Fruit fly (Drosophila melanogaster) whole organism, embryonic: ENCODE measurements around the gene CG43072.

Source experiments
- Adf1 ChIP-seq: fragments of 200-800 bp; sonication (Bioruptor generic); IDR thresholded peaks from 2 replicates; pipeline ENCODE4 v1.3.6; 2022; ENCODE audit warnings: missing biosample characterization, missing genetic modification characterization
- B-H1 ChIP-seq: fragments of 200-800 bp; sonication (Bioruptor generic); IDR thresholded peaks from 3 replicates; pipeline ENCODE4 v1.3.6; 2022; ENCODE audit warnings: missing biosample characterization, missing genetic modification characterization
- CG1024 ChIP-seq: fragments of 200-800 bp; sonication (Bioruptor generic); IDR thresholded peaks from 2 replicates; pipeline ENCODE4 v1.3.6; 2022; ENCODE audit warnings: missing biosample characterization, missing genetic modification characterization
- CG10321 ChIP-seq: fragments of 200-800 bp; sonication (Bioruptor generic); IDR thresholded peaks from 2 replicates; pipeline ENCODE4 v1.3.6; 2022; ENCODE audit warnings: missing biosample characterization, missing genetic modification characterization
- CG10366 ChIP-seq: fragments of 200-800 bp; sonication (Bioruptor generic); IDR thresholded peaks from 2 replicates; pipeline ENCODE4 v1.3.6; 2022; ENCODE audit warnings: missing biosample characterization, missing genetic modification characterization
- CG12155 ChIP-seq: fragments of 200-800 bp; sonication (Bioruptor generic); optimal IDR thresholded peaks from 3 replicates; lab custom pipeline; 2016; ENCODE audit warnings: missing biosample characterization, missing genetic modification characterization
- CG17385 ChIP-seq: fragments of 200-800 bp; sonication (Bioruptor generic); optimal IDR thresholded peaks from 3 replicates; lab custom pipeline; 2018; ENCODE audit warnings: missing biosample characterization, mild to moderate bottlenecking, missing genetic modification characterization
- CG3163 ChIP-seq: fragments of 200-800 bp; sonication (Bioruptor generic); optimal IDR thresholded peaks from 3 replicates; lab custom pipeline; 2016; ENCODE audit warnings: missing biosample characterization, missing genetic modification characterization
- CG34224 ChIP-seq: fragments of 200-800 bp; sonication (Bioruptor generic); IDR thresholded peaks from 3 replicates; pipeline ENCODE4 v1.3.6; 2022; ENCODE audit warnings: missing biosample characterization, missing genetic modification characterization; ENCODE audit not compliant: partially characterized antibody
- CG34422 ChIP-seq: fragments of 200-800 bp; sonication (Bioruptor generic); IDR thresholded peaks from 3 replicates; pipeline ENCODE4 v1.3.6; 2022; ENCODE audit warnings: missing biosample characterization, missing genetic modification characterization
- CG3847 ChIP-seq: fragments of 200-800 bp; sonication (Bioruptor generic); IDR thresholded peaks from 2 replicates; pipeline ENCODE4 v1.3.6; 2022; ENCODE audit warnings: missing biosample characterization, missing genetic modification characterization
- CG4360 ChIP-seq: fragments of 200-800 bp; sonication (Bioruptor generic); IDR thresholded peaks from 2 replicates; pipeline ENCODE4 v1.3.6; 2022; ENCODE audit warnings: missing biosample characterization, missing genetic modification characterization
- CoRest ChIP-seq: fragments of 200-800 bp; sonication (Bioruptor generic); optimal IDR thresholded peaks from 3 replicates; lab custom pipeline; 2018; ENCODE audit warnings: missing biosample characterization, mild to moderate bottlenecking, missing genetic modification characterization, moderate library complexity
- Dll ChIP-seq: fragments of 200-800 bp; sonication (Bioruptor generic); IDR thresholded peaks from 4 replicates; pipeline ENCODE4 v1.3.6; 2022; ENCODE audit warnings: missing biosample characterization, missing genetic modification characterization; ENCODE audit not compliant: partially characterized antibody
- Dref ChIP-seq: fragments of 200-800 bp; sonication (Bioruptor generic); IDR thresholded peaks from 2 replicates; pipeline ENCODE4 v1.3.6; 2022; ENCODE audit warnings: missing biosample characterization, missing genetic modification characterization
- Drgx ChIP-seq: fragments of 200-800 bp; sonication (Bioruptor generic); IDR thresholded peaks from 2 replicates; pipeline ENCODE4 v1.3.6; 2022; ENCODE audit warnings: missing biosample characterization, missing genetic modification characterization
- Hr51 ChIP-seq, 2 experiments: fragments of 200-800 bp; sonication (Bioruptor generic); optimal IDR thresholded peaks; 2 replicates in 1 of 2; 3 replicates in 1 of 2; lab custom pipeline; 2016 to 2018; ENCODE audit warnings: missing biosample characterization in 2 of 2, missing genetic modification characterization in 2 of 2, mild to moderate bottlenecking in 1 of 2, moderate library complexity in 1 of 2
- Med ChIP-seq: fragments of 200-800 bp; sonication (Bioruptor generic); peaks from one replicate; lab custom pipeline; 2016; ENCODE audit warnings: missing biosample characterization, missing genetic modification characterization, mild to moderate bottlenecking, inconsistent platforms, moderate library complexity
- NC2α ChIP-seq: fragments of 200-800 bp; sonication (Bioruptor generic); optimal IDR thresholded peaks from 2 replicates; lab custom pipeline; 2016; ENCODE audit warnings: missing biosample characterization, missing genetic modification characterization
- Ptx1 ChIP-seq: fragments of 200-800 bp; sonication (Bioruptor generic); IDR thresholded peaks from 2 replicates; pipeline ENCODE4 v1.3.6; 2022; ENCODE audit warnings: missing biosample characterization, missing genetic modification characterization
- Trl ChIP-seq, 3 experiments: fragments of >200 bp in 2 of 3; fragments of 200-800 bp in 1 of 3; sonication (Bioruptor generic) in 1 of 3; optimal IDR thresholded peaks; 2 replicates in 1 of 3; 3 replicates in 2 of 3; lab custom pipeline; 2016 to 2017; ENCODE audit warnings: missing biosample characterization in 1 of 3, missing genetic modification characterization in 1 of 3
- Xrp1 ChIP-seq: fragments of 200-800 bp; sonication (Bioruptor generic); IDR thresholded peaks from 2 replicates; pipeline ENCODE4 v1.3.6; 2022; ENCODE audit warnings: missing biosample characterization, missing genetic modification characterization
- ara ChIP-seq: fragments of 200-800 bp; sonication (Bioruptor generic); IDR thresholded peaks from 2 replicates; pipeline ENCODE4 v1.3.6; 2022; ENCODE audit warnings: missing biosample characterization, missing genetic modification characterization
- bcd ChIP-seq: fragments of 200-800 bp; sonication (Bioruptor generic); optimal IDR thresholded peaks from 2 replicates; lab custom pipeline; 2017; ENCODE audit warnings: missing biosample characterization, mild to moderate bottlenecking, missing genetic modification characterization
- cg ChIP-seq: fragments of 200-800 bp; sonication (Bioruptor generic); optimal IDR thresholded peaks from 3 replicates; lab custom pipeline; 2019; ENCODE audit warnings: missing biosample characterization, mild to moderate bottlenecking, missing genetic modification characterization, moderate library complexity
- crol ChIP-seq: fragments of 200-800 bp; sonication (Bioruptor generic); IDR thresholded peaks from 2 replicates; pipeline ENCODE4 v1.3.6; 2022; ENCODE audit warnings: missing biosample characterization, missing genetic modification characterization
- cwo ChIP-seq: fragments of 200-800 bp; sonication (Bioruptor generic); optimal IDR thresholded peaks from 3 replicates; lab custom pipeline; 2017; ENCODE audit warnings: missing biosample characterization, missing genetic modification characterization, mild to moderate bottlenecking, moderate library complexity, missing genetic modification reagents
- grau ChIP-seq: fragments of 200-800 bp; optimal IDR thresholded peaks from 3 replicates; lab custom pipeline; 2019; ENCODE audit warnings: missing biosample characterization, mild to moderate bottlenecking, missing genetic modification characterization, moderate library complexity
- gro ChIP-seq: fragments of 200-800 bp; sonication (Bioruptor generic); optimal IDR thresholded peaks from 2 replicates; lab custom pipeline; 2016; ENCODE audit warnings: missing biosample characterization, missing genetic modification characterization
- hb ChIP-seq: fragments of 200-800 bp; sonication (Bioruptor generic); IDR thresholded peaks from 3 replicates; pipeline ENCODE4 v1.3.6; 2022; ENCODE audit warnings: missing biosample characterization, missing genetic modification characterization; ENCODE audit not compliant: partially characterized antibody
- hbn ChIP-seq: fragments of 200-800 bp; sonication (Bioruptor generic); IDR thresholded peaks from 2 replicates; pipeline ENCODE4 v1.3.6; 2022; ENCODE audit warnings: missing biosample characterization, missing genetic modification characterization; ENCODE audit not compliant: partially characterized antibody
- kni ChIP-seq: fragments of 200-800 bp; sonication (Bioruptor generic); optimal IDR thresholded peaks from 3 replicates; lab custom pipeline; 2017; ENCODE audit warnings: mild to moderate bottlenecking, missing biosample characterization, missing genetic modification reagents, missing genetic modification characterization
- lola ChIP-seq, 3 experiments: fragments of >200 bp in 2 of 3; fragments of 200-800 bp in 1 of 3; sonication (Bioruptor generic) in 1 of 3; optimal IDR thresholded peaks; 2 replicates each; lab custom pipeline; 2017 to 2019; ENCODE audit warnings: missing biosample characterization in 3 of 3, missing genetic modification characterization in 3 of 3, mild to moderate bottlenecking in 1 of 3, moderate library complexity in 1 of 3
- oc ChIP-seq: fragments of 200-800 bp; sonication (Bioruptor generic); optimal IDR thresholded peaks from 2 replicates; lab custom pipeline; 2018; ENCODE audit warnings: missing biosample characterization, mild to moderate bottlenecking, missing genetic modification characterization, moderate library complexity
- pnt ChIP-seq: fragments of 200-800 bp; sonication (Bioruptor generic); optimal IDR thresholded peaks from 3 replicates; lab custom pipeline; 2016; ENCODE audit warnings: missing biosample characterization, missing genetic modification characterization
- pros ChIP-seq: fragments of 200-800 bp; sonication (Bioruptor generic); optimal IDR thresholded peaks from 3 replicates; lab custom pipeline; 2019; ENCODE audit warnings: missing biosample characterization, mild to moderate bottlenecking, missing genetic modification characterization, moderate library complexity
- psq ChIP-seq: fragments of 200-800 bp; sonication (Bioruptor generic); optimal IDR thresholded peaks from 2 replicates; lab custom pipeline; 2017; ENCODE audit warnings: missing biosample characterization, missing genetic modification characterization
- sc ChIP-seq, 3 experiments: fragments of >200 bp in 2 of 3; fragments of 200-800 bp in 1 of 3; sonication (Bioruptor generic) in 1 of 3; optimal IDR thresholded peaks; 2 replicates in 2 of 3; 3 replicates in 1 of 3; lab custom pipeline; 2017; ENCODE audit warnings: mild to moderate bottlenecking in 1 of 3, missing biosample characterization in 1 of 3, missing genetic modification characterization in 1 of 3, missing genetic modification reagents in 1 of 3
- sd ChIP-seq: fragments of 200-800 bp; sonication (Bioruptor generic); optimal IDR thresholded peaks from 3 replicates; lab custom pipeline; 2018; ENCODE audit warnings: missing biosample characterization, mild to moderate bottlenecking, missing genetic modification characterization, moderate library complexity
- sens ChIP-seq: fragments of 200-800 bp; sonication (Bioruptor generic); peaks from one replicate; lab custom pipeline; 2016; ENCODE audit warnings: missing biosample characterization, missing genetic modification characterization
- wdn ChIP-seq: fragments of 200-800 bp; sonication (Bioruptor generic); IDR thresholded peaks from 2 replicates; pipeline ENCODE4 v1.3.6; 2022; ENCODE audit warnings: missing biosample characterization, missing genetic modification characterization
- zen ChIP-seq: fragments of 200-800 bp; sonication (Bioruptor generic); optimal IDR thresholded peaks from 3 replicates; lab custom pipeline; 2018; ENCODE audit warnings: missing biosample characterization, mild to moderate bottlenecking, missing genetic modification characterization, moderate library complexity
- zen2 ChIP-seq: fragments of 200-800 bp; sonication (Bioruptor generic); IDR thresholded peaks from 3 replicates; pipeline ENCODE4 v1.3.6; 2022; ENCODE audit warnings: missing biosample characterization, missing genetic modification characterization; ENCODE audit not compliant: partially characterized antibody

CG43072 gene

DNA sequence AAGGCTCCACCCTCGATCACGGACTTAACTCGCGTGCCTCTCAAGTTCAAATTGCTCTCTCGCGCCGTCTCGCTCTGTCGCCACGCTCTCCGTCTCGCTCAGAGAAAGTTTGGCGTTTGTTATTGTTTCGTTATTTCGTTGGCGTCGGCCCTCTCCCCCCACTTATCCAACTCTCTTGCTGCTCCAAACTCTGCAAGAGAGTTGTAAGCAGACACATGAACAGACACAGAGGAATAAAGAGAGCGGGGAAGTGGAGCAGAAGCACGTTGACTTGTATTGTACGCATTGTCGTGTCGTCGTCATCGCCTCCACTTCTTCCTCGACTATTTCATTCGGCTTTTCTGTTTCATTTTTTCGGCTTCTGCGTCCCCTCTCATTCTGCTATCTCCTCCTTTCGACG is 42.3 kb upstream of the CG43072 start (continued):
- TF ChIP-seq Trl (optimal IDR thresholded peaks at IDR 0.05; lab: Kevin White, UChicago) = peak; percentile 90 to 92
- no peak for TF ChIP-seq Trl (GFP tag; optimal IDR thresholded peaks at IDR 0.05; lab: Kevin White, UChicago)
- peak; percentile 96 for TF ChIP-seq CG3163 (GFP tag; lab: Kevin White, UChicago)
- no peak for TF ChIP-seq pnt (GFP tag; lab: Kevin White, UChicago)
- no peak for TF ChIP-seq NC2α
- peak; percentile 41 for TF ChIP-seq sens
- TF ChIP-seq psq (GFP tag; lab: Kevin White, UChicago) = peak; percentile 74
- TF ChIP-seq CG34422 (GFP tag; lab: Robert Waterston, UW) = peak; percentile 14; the same call in 1 of the 3 replicates
- no peak for TF ChIP-seq Xrp1
- TF ChIP-seq zen2 = peak; percentile 67; the same call in 2 of the 3 replicates
- TF ChIP-seq CG10366 (GFP tag; lab: Robert Waterston, UW) = no peak
- TF ChIP-seq cg = peak; percentile 71
- no peak for TF ChIP-seq bcd (GFP tag; lab: Kevin White, UChicago)
- no peak for TF ChIP-seq oc (tag; lab: Kevin White, UChicago)
- peak; percentile 22; the same call in 1 of the 2 replicates for TF ChIP-seq Adf1 (GFP tag; lab: Robert Waterston, UW)
- no peak for TF ChIP-seq Hr51 (GFP tag; optimal IDR thresholded peaks at IDR 0.05; lab: Kevin White, UChicago)
- peak; percentile 45; the same call in 1 of the 2 replicates for TF ChIP-seq CG10321 (GFP tag; lab: Robert Waterston, UW)
- TF ChIP-seq sd (tag; lab: Kevin White, UChicago) = peak; percentile 46
- peak; percentile 96 for TF ChIP-seq crol (GFP tag; lab: Robert Waterston, UW)
- peak; percentile 34 for TF ChIP-seq pros (GFP tag; lab: Kevin White, UChicago)
- no peak for TF ChIP-seq CG3847 (GFP tag; lab: Robert Waterston, UW)
- TF ChIP-seq CG34224 (GFP tag; lab: Robert Waterston, UW) = 0 out of 3 replicates have a peak, but pooled peaks have one; percentile 29
- no peak for TF ChIP-seq CG1024 (GFP tag; lab: Robert Waterston, UW)
- no peak for TF ChIP-seq hb (GFP tag; lab: Robert Waterston, UW)
- TF ChIP-seq wdn (GFP tag; lab: Robert Waterston, UW) = no peak
- peak; percentile 85 for TF ChIP-seq CG12155 (GFP tag; lab: Kevin White, UChicago)
- TF ChIP-seq B-H1 (GFP tag; lab: Robert Waterston, UW) = no peak
- TF ChIP-seq CG17385 (GFP tag; lab: Kevin White, UChicago) = peak; percentile 28
- TF ChIP-seq Dll = 0 out of 4 replicates have a peak, but pooled peaks have one; percentile 20
- no peak for TF ChIP-seq lola (GFP tag; optimal IDR thresholded peaks at IDR 0.05; lab: Kevin White, UChicago)
- no peak for TF ChIP-seq Dref (GFP tag; lab: Robert Waterston, UW)
- TF ChIP-seq gro (GFP tag; lab: Kevin White, UChicago) = no peak
- TF ChIP-seq Drgx (GFP tag; lab: Robert Waterston, UW) = 0 out of 2 replicates have a peak, but pooled peaks have one; percentile 4
- TF ChIP-seq CG4360 = 0 out of 2 replicates have a peak, but pooled peaks have one; percentile 18
- peak; percentile 68 for TF ChIP-seq kni (GFP tag; lab: Kevin White, UChicago)
- TF ChIP-seq Med (GFP tag; lab: Kevin White, UChicago) = peak; percentile 52
- no peak for TF ChIP-seq CoRest (tag; lab: Kevin White, UChicago)
- peak; percentile 22; the same call in 1 of the 2 replicates for TF ChIP-seq hbn (GFP tag; lab: Robert Waterston, UW)
- TF ChIP-seq sc (optimal IDR thresholded peaks at IDR 0.05; lab: Kevin White, UChicago) = no peak
- TF ChIP-seq sc (GFP tag; optimal IDR thresholded peaks at IDR 0.05; lab: Kevin White, UChicago) = no peak
- no peak for TF ChIP-seq ara
- TF ChIP-seq grau (tag; lab: Kevin White, UChicago) = no peak
- TF ChIP-seq Ptx1 (GFP tag; lab: Robert Waterston, UW) = no peak
- peak; percentile 9 for TF ChIP-seq cwo (GFP tag; lab: Kevin White, UChicago)
- no peak for TF ChIP-seq zen (tag; lab: Kevin White, UChicago)
